Fruit fly (Drosophila melanogaster) whole organism, wandering third instar larva: ENCODE measurements around the gene CG33093.
A peak's percentile ranks its signal among the peaks of the same experiment; 100 is the strongest.

ENCODE experiments used
- Abd-B ChIP-seq: fragments of >200 bp; optimal IDR thresholded peaks from 2 replicates; lab custom pipeline; 2017; ENCODE audit warnings: missing biosample characterization, missing genetic modification characterization
- CG9705 ChIP-seq: fragments of 200-800 bp; sonication (Bioruptor generic); optimal IDR thresholded peaks from 2 replicates; lab custom pipeline; 2018; ENCODE audit warnings: missing biosample characterization, mild to moderate bottlenecking, missing genetic modification characterization
- CrebA ChIP-seq: fragments of 200-800 bp; sonication (Bioruptor generic); optimal IDR thresholded peaks from 2 replicates; lab custom pipeline; 2016; ENCODE audit warnings: missing biosample characterization, mild to moderate bottlenecking, missing genetic modification characterization, borderline replicate concordance
- Dfd ChIP-seq: fragments of >200 bp; optimal IDR thresholded peaks from 2 replicates; lab custom pipeline; 2017; ENCODE audit warnings: missing biosample characterization, missing genetic modification characterization
- Dif ChIP-seq: fragments of 200-275, 200-300 bp; sonication (Bioruptor generic); optimal IDR thresholded peaks from 2 replicates; lab custom pipeline; 2018; ENCODE audit warnings: missing biosample characterization, missing genetic modification characterization; ENCODE audit not compliant: partially characterized antibody
- GATAd ChIP-seq: sonication (Bioruptor generic); optimal IDR thresholded peaks from 2 replicates; lab custom pipeline; 2016; ENCODE audit warnings: missing biosample characterization, missing genetic modification characterization
- Hr83 ChIP-seq: fragments of 200-300 bp; sonication (Bioruptor generic); optimal IDR thresholded peaks from 2 replicates; lab custom pipeline; 2016; ENCODE audit warnings: missing biosample characterization, mild to moderate bottlenecking, missing genetic modification characterization, moderate library complexity; ENCODE audit not compliant: poor library complexity, severe bottlenecking
- Jra ChIP-seq: sonication (Bioruptor generic); optimal IDR thresholded peaks from 2 replicates; lab custom pipeline; 2016; ENCODE audit warnings: missing biosample characterization, missing genetic modification characterization
- Myc ChIP-seq: fragments of >200 bp; optimal IDR thresholded peaks from 2 replicates; lab custom pipeline; 2017
- N ChIP-seq: fragments of >200 bp; optimal IDR thresholded peaks from 2 replicates; lab custom pipeline; 2018; ENCODE audit warnings: missing biosample characterization, missing external identifiers, missing genetic modification characterization
- OdsH ChIP-seq: fragments of 200-800 bp; sonication (Bioruptor generic); optimal IDR thresholded peaks from 2 replicates; lab custom pipeline; 2016; ENCODE audit warnings: missing biosample characterization, mild to moderate bottlenecking, missing genetic modification characterization
- Rel ChIP-seq, 2 experiments: fragments of 200-800 bp; sonication (Bioruptor generic) in 1 of 2; optimal IDR thresholded peaks; 2 replicates in 1 of 2; 3 replicates in 1 of 2; lab custom pipeline; 2016 to 2019; ENCODE audit warnings: mild to moderate bottlenecking in 2 of 2, missing biosample characterization in 2 of 2, missing genetic modification characterization in 2 of 2, moderate library complexity in 1 of 2
- Sp1 ChIP-seq: fragments of 200-800 bp; sonication (Bioruptor generic); optimal IDR thresholded peaks from 3 replicates; lab custom pipeline; 2019; ENCODE audit warnings: missing biosample characterization, mild to moderate bottlenecking, missing genetic modification characterization, moderate library complexity
- brk ChIP-seq: fragments of 200-800 bp; sonication (Bioruptor generic); optimal IDR thresholded peaks from 2 replicates; lab custom pipeline; 2016; ENCODE audit warnings: missing biosample characterization, mild to moderate bottlenecking, missing genetic modification characterization
- dl ChIP-seq, 2 experiments: fragments of 175-275, 200-275 bp in 1 of 2; fragments of 200-275 bp in 1 of 2; sonication (Bioruptor generic); optimal IDR thresholded peaks; lab custom pipeline; 2018; ENCODE audit warnings: mild to moderate bottlenecking in 2 of 2, missing biosample characterization in 2 of 2, missing genetic modification characterization in 2 of 2, moderate library complexity in 2 of 2; ENCODE audit not compliant: partially characterized antibody in 2 of 2, insufficient read depth in 1 of 2
- dsf ChIP-seq: sonication (Bioruptor generic); optimal IDR thresholded peaks from 2 replicates; lab custom pipeline; 2016; ENCODE audit warnings: missing biosample characterization, missing genetic modification characterization, borderline replicate concordance
- foxo ChIP-seq, 2 experiments: fragments of 200-800 bp; sonication (Bioruptor generic); optimal IDR thresholded peaks; 2 replicates in 1 of 2; 3 replicates in 1 of 2; lab custom pipeline; 2016 to 2017; ENCODE audit warnings: missing biosample characterization in 2 of 2, missing genetic modification characterization in 2 of 2
- fru ChIP-seq: fragments of 200-800 bp; sonication (Bioruptor generic); optimal IDR thresholded peaks from 3 replicates; lab custom pipeline; 2016; ENCODE audit warnings: missing biosample characterization, mild to moderate bottlenecking, missing genetic modification characterization
- h ChIP-seq: fragments of 200-800 bp; sonication (Bioruptor generic); optimal IDR thresholded peaks from 3 replicates; lab custom pipeline; 2016; ENCODE audit warnings: missing biosample characterization, mild to moderate bottlenecking, missing genetic modification characterization
- jim ChIP-seq: fragments of 175-275, 200-325 bp; sonication (Bioruptor generic); optimal IDR thresholded peaks from 2 replicates; lab custom pipeline; 2016; ENCODE audit warnings: missing biosample characterization, mild to moderate bottlenecking, missing genetic modification characterization
- sage ChIP-seq: fragments of 200-800 bp; sonication (Bioruptor generic); optimal IDR thresholded peaks from 2 replicates; lab custom pipeline; 2016; ENCODE audit warnings: missing biosample characterization, mild to moderate bottlenecking, missing genetic modification characterization
- tai ChIP-seq: sonication (Bioruptor generic); optimal IDR thresholded peaks from 2 replicates; lab custom pipeline; 2016; ENCODE audit warnings: missing biosample characterization, missing genetic modification characterization

Gene CG33093

dm6 chr3R:22528264-22529158, 3.2 kb downstream of the CG33093 start, which contains the start of gene CG5346:
Gene CG5346, minus strand, starts transcription at chr3R:22528663.
- TF ChIP-seq jim (GFP tag; lab: Kevin White, UChicago) (peak; percentile 22), OdsH (GFP tag; lab: Kevin White, UChicago) (no peak), fru (GFP tag; lab: Kevin White, UChicago) (peak; percentile 99), sage (GFP tag; lab: Kevin White, UChicago) (no peak), tai (GFP tag; lab: Kevin White, UChicago) (peak; percentile 36)

dm6 chr3R:22527636-22528148, 4.0 kb downstream of the CG33093 start:
- TF ChIP-seq Rel (GFP tag; optimal IDR thresholded peaks at IDR 0.05; lab: Kevin White, UChicago) (no peak), Rel (tag; optimal IDR thresholded peaks at IDR 0.05; lab: Kevin White, UChicago) (peak; percentile 23), tai (GFP tag; lab: Kevin White, UChicago) (no peak), N (GFP tag; lab: Kevin White, UChicago) (no peak), dsf (GFP tag; lab: Kevin White, UChicago) (no peak), Hr83 (GFP tag; lab: Kevin White, UChicago) (peak; percentile 21), brk (no peak), Sp1 (GFP tag; lab: Kevin White, UChicago) (no peak), GATAd (GFP tag; lab: Kevin White, UChicago) (no peak), CrebA (GFP tag; lab: Kevin White, UChicago) (no peak), Jra (no peak)
- TF ChIP-seq, all 38 proteins: peak for 2

DNA sequence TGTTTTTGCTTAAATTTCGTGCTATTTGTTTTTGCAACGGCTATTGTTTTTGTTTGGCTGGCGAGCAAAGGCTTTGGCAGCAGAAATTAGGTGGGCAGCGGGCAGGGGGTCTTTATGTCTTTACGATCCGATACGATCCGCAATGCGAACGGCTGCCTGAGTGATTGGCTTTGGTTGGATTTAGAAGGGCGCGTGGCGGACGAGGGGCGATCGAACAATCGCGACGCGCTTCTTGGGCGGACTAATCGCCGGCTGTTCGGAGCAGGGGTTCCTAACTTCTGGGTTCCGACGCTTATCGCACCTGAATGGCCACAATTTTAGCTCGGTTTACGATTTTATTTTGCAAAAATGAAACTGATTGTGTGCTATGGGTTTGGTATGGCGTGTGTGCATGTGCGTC, 4.5 kb downstream of the CG33093 start:
- TF ChIP-seq Dfd (GFP tag; lab: Kevin White, UChicago) (no peak), Jra (no peak), Rel (GFP tag; optimal IDR thresholded peaks at IDR 0.05; lab: Kevin White, UChicago) (no peak), Rel (tag; optimal IDR thresholded peaks at IDR 0.05; lab: Kevin White, UChicago) (peak; percentile 32), Myc (no peak), foxo (GFP tag; optimal IDR thresholded peaks at IDR 0.05; lab: Kevin White, UChicago) (peak in 1 of 2 experiments; percentile 39), Sp1 (GFP tag; lab: Kevin White, UChicago) (peak; percentile 37), jim (GFP tag; lab: Kevin White, UChicago) (peak; percentile 35), h (GFP tag; lab: Kevin White, UChicago) (peak; percentile 98), dsf (GFP tag; lab: Kevin White, UChicago) (no peak)

- TF ChIP-seq Abd-B (GFP tag; lab: Kevin White, UChicago) (no peak), fru (GFP tag; lab: Kevin White, UChicago) (peak; percentile 27), foxo (GFP tag; optimal IDR thresholded peaks at IDR 0.05; lab: Kevin White, UChicago) (peak in 1 of 2 experiments; percentile 18), brk (no peak), OdsH (GFP tag; lab: Kevin White, UChicago) (peak; percentile 9), dl (GFP tag; optimal IDR thresholded peaks at IDR 0.05; lab: Kevin White, UChicago; ENCODE audit: insufficient read depth in 1 of 2, partially characterized antibody in 2 of 2) (peak in 1 of 2 experiments; percentile 32), CG9705 (GFP tag; lab: Kevin White, UChicago) (no peak), Rel (GFP tag; optimal IDR thresholded peaks at IDR 0.05; lab: Kevin White, UChicago) (no peak), Rel (tag; optimal IDR thresholded peaks at IDR 0.05; lab: Kevin White, UChicago) (peak; percentile 61)
These were observed 5.3 kb downstream of the CG33093 start for dm6 chr3R:22526353-22526907.

dm6 chr3R:22525546-22526352, 6.0 kb downstream of the CG33093 start:
- no peak for TF ChIP-seq Dif (GFP tag; lab: Kevin White, UChicago)
- no peak for TF ChIP-seq Rel (GFP tag; optimal IDR thresholded peaks at IDR 0.05; lab: Kevin White, UChicago)
- peak; percentile 78 for TF ChIP-seq Rel (tag; optimal IDR thresholded peaks at IDR 0.05; lab: Kevin White, UChicago)
